Fruit fly (Drosophila melanogaster) whole organism, prepupa: ENCODE measurements around the gene PIP82.

Experiments
- Blimp-1 ChIP-seq: fragments of 200-800 bp; sonication (Bioruptor generic); optimal IDR thresholded peaks from 3 replicates; lab custom pipeline; 2017; ENCODE audit warnings: missing biosample characterization, missing genetic modification characterization, mild to moderate bottlenecking, moderate library complexity, missing genetic modification reagents
- CG10631 ChIP-seq: fragments of 200-800 bp; sonication (Bioruptor generic); optimal IDR thresholded peaks from 2 replicates; lab custom pipeline; 2016; ENCODE audit warnings: missing biosample characterization, missing genetic modification characterization
- CG11902 ChIP-seq: fragments of 200-800 bp; sonication (Bioruptor generic); optimal IDR thresholded peaks from 3 replicates; lab custom pipeline; 2016; ENCODE audit warnings: missing biosample characterization, missing genetic modification characterization
- CG15336 ChIP-seq: fragments of 200-800 bp; sonication (Bioruptor generic); IDR thresholded peaks from 2 replicates; pipeline ENCODE4 v1.3.6; 2022; ENCODE audit warnings: missing biosample characterization, missing genetic modification characterization
- CG6854 ChIP-seq: fragments of 200-800 bp; sonication (Bioruptor generic); optimal IDR thresholded peaks from 2 replicates; lab custom pipeline; 2017; ENCODE audit warnings: missing biosample characterization, mild to moderate bottlenecking, missing genetic modification characterization
- CG9139 ChIP-seq: fragments of 200-800 bp; sonication (Bioruptor generic); optimal IDR thresholded peaks from 3 replicates; lab custom pipeline; 2017; ENCODE audit warnings: missing biosample characterization, mild to moderate bottlenecking, missing genetic modification characterization
- Ets21C ChIP-seq: fragments of 200-800 bp; sonication (Bioruptor generic); optimal IDR thresholded peaks from 3 replicates; lab custom pipeline; 2016; ENCODE audit warnings: missing biosample characterization, missing genetic modification characterization
- Ets96B ChIP-seq: fragments of 200-800 bp; optimal IDR thresholded peaks from 2 replicates; lab custom pipeline; 2019; ENCODE audit warnings: missing biosample characterization, mild to moderate bottlenecking, missing genetic modification characterization, moderate library complexity
- Hr39 ChIP-seq: fragments of 200-800 bp; sonication (Bioruptor generic); optimal IDR thresholded peaks from 2 replicates; lab custom pipeline; 2016; ENCODE audit warnings: missing biosample characterization, missing genetic modification characterization
- Hr4 ChIP-seq: fragments of 200-800 bp; sonication (Bioruptor generic); optimal IDR thresholded peaks from 3 replicates; lab custom pipeline; 2016; ENCODE audit warnings: missing biosample characterization, missing genetic modification characterization
- Smox ChIP-seq: fragments of 200-800 bp; sonication (Bioruptor generic); optimal IDR thresholded peaks from 3 replicates; lab custom pipeline; 2016; ENCODE audit warnings: missing biosample characterization, missing genetic modification characterization
- esn ChIP-seq: fragments of 200-800 bp; sonication (Bioruptor generic); optimal IDR thresholded peaks from 2 replicates; lab custom pipeline; 2016; ENCODE audit warnings: missing biosample characterization, mild to moderate bottlenecking, missing genetic modification characterization, moderate library complexity
- topi ChIP-seq: fragments of 200-800 bp; sonication (Bioruptor generic); optimal IDR thresholded peaks from 3 replicates; lab custom pipeline; 2016; ENCODE audit warnings: missing biosample characterization, missing genetic modification characterization

DNA sequence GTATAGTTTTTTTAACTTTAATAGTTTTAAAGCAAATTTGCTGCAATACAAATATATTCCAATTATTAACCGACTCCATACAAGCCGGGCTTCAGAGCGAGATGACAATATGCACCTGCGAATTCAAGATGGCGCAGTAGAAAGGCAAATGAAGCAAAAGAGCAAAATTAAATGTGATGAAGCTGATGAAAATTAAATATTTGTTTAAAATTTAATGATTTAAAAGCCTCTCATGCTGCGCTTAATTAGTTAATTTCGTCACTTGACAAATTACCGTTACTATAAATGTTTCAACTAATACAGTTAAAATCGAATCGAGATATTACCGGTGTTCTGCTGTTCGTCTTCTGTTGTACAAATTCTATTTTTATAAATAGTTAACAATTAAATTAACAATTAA is 40.5 kb downstream of the PIP82 start, which contains the start of gene CG33181:
- TF ChIP-seq CG11902 (GFP tag; lab: Kevin White, UChicago) = no peak
- no peak for TF ChIP-seq CG10631 (GFP tag; lab: Kevin White, UChicago)
- TF ChIP-seq Ets21C = no peak
- no peak for TF ChIP-seq CG6854
- TF ChIP-seq Hr4 (GFP tag; lab: Kevin White, UChicago) = no peak
- TF ChIP-seq CG9139 (GFP tag; lab: Kevin White, UChicago) = no peak
- TF ChIP-seq topi (GFP tag; lab: Kevin White, UChicago) = no peak
- no peak for TF ChIP-seq Hr39 (GFP tag; lab: Kevin White, UChicago)
- no peak for TF ChIP-seq Smox (GFP tag; lab: Kevin White, UChicago)
- no peak for TF ChIP-seq esn
- no peak for TF ChIP-seq Ets96B
- TF ChIP-seq CG15336 (GFP tag; lab: Robert Waterston, UW) = no peak
- no peak for TF ChIP-seq Blimp-1 (GFP tag; lab: Kevin White, UChicago)
